Fruit fly (Drosophila melanogaster): ENCODE measurements around the gene qua.

qua gene

DNA sequence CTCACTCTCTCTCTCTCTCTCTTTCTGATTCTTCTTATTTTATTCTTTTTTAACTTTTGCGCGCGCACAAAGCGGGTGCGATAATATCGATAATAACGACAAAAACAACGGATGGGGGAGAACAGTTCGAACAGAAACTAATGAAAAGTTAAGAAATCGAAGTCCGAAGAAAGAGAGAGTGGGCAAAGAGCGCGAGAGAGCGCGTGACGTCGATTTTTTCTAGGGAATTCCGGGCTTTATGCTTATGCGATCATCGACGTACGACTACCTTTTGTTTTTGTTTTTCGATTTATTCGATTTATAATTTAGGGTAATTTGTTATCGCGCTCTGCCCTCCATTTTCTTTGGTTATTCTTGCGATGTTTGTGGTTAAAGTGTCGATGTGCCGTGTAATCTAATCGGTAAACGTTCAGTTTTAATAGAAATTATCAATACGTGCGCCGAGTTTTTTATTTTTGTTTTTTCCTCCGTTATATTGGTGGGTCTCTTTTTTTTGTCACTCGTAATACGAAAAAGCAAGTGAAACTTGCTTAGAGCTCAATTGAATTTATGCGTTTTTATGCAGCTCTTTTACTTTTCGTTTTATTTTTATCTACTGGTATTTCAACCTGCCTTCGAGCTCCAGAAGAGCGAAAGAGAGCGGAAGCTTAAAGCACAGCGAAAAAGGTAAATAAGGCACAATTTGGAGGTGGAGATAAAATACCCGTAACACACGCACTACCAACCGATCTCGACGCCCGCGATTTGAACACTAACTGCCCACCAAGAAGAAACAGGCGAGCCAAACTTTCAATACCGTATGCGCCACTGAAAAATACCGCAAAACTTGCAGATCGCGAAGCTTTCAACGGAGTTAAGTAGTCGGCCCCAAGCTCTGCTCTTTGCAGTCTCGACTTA is 47.2 kb downstream of the qua start, which contains the start of gene dl (continued):
- TF ChIP-seq ara (GFP tag; IDR thresholded peaks at IDR 0.05) = 0 out of 2 replicates have a peak, but pooled peaks have one; percentile 13
- TF ChIP-seq CG9727 (GFP tag; optimal IDR thresholded peaks at IDR 0.05) = no peak
- TF ChIP-seq CG4730 (GFP tag; IDR thresholded peaks at IDR 0.05) = no peak
- TF ChIP-seq abd-A (tag; optimal IDR thresholded peaks at IDR 0.05) = peak; percentile 69
- peak; percentile 27; the same call in 1 of the 2 replicates for TF ChIP-seq Rfx (GFP tag; IDR thresholded peaks at IDR 0.05)
- TF ChIP-seq Hr39 (optimal IDR thresholded peaks at IDR 0.05) = no peak
- peak; percentile 35; the same call in 1 of the 2 replicates for TF ChIP-seq Scr (GFP tag; IDR thresholded peaks at IDR 0.05; ENCODE audit: partially characterized antibody)
- TF ChIP-seq CG11247 (GFP tag; IDR thresholded peaks at IDR 0.05) = no peak
- no peak for TF ChIP-seq CG16779 (GFP tag; IDR thresholded peaks at IDR 0.05)
- TF ChIP-seq CG18619 (GFP tag; optimal IDR thresholded peaks at IDR 0.05) = no peak
- TF ChIP-seq sqz (GFP tag; optimal IDR thresholded peaks at IDR 0.05) = peak; percentile 10
- no peak for TF ChIP-seq Dfd (GFP tag; optimal IDR thresholded peaks at IDR 0.05)
- TF ChIP-seq Nf-YA (GFP tag; IDR thresholded peaks at IDR 0.05) = no peak
- TF ChIP-seq CG8089 (GFP tag; optimal IDR thresholded peaks at IDR 0.05) = no peak
- TF ChIP-seq Bdp1 (GFP tag; optimal IDR thresholded peaks at IDR 0.05) = no peak
- no peak for TF ChIP-seq Dip2 (GFP tag; IDR thresholded peaks at IDR 0.05)
- TF ChIP-seq lbe (GFP tag; optimal IDR thresholded peaks at IDR 0.05) = peak; percentile 1
- TF ChIP-seq Doc2 (GFP tag; IDR thresholded peaks at IDR 0.05) = no peak
- no peak for TF ChIP-seq CG10321 (GFP tag; IDR thresholded peaks at IDR 0.05)
- TF ChIP-seq CG8290 (GFP tag; optimal IDR thresholded peaks at IDR 0.05) = no peak
- peak in 1 of 2 experiments; percentile 57 for TF ChIP-seq CG8290 (tag; optimal IDR thresholded peaks at IDR 0.05)
- TF ChIP-seq hkb (optimal IDR thresholded peaks at IDR 0.05) = no peak
- peak; percentile 9; the same call in 1 of the 2 replicates for TF ChIP-seq hkb (GFP tag; IDR thresholded peaks at IDR 0.05)
- TF ChIP-seq Chrac-16 (GFP tag; optimal IDR thresholded peaks at IDR 0.05) = no peak
- TF ChIP-seq D19B (GFP tag; optimal IDR thresholded peaks at IDR 0.05) = peak; percentile 84
- TF ChIP-seq NC2β (GFP tag; optimal IDR thresholded peaks at IDR 0.05) = no peak
- no peak for TF ChIP-seq peb (GFP tag; IDR thresholded peaks at IDR 0.05)
- TF ChIP-seq CG2875 (GFP tag; optimal IDR thresholded peaks at IDR 0.05) = no peak
- no peak for TF ChIP-seq CG5245 (GFP tag; optimal IDR thresholded peaks at IDR 0.05)
- 0 out of 3 replicates have a peak, but pooled peaks have one; percentile 53 for TF ChIP-seq CG6175 (GFP tag; IDR thresholded peaks at IDR 0.05)
- TF ChIP-seq CG12299 (tag; optimal IDR thresholded peaks at IDR 0.05) = no peak
- TF ChIP-seq sob (GFP tag; IDR thresholded peaks at IDR 0.05) = no peak
- TF ChIP-seq ci (GFP tag; IDR thresholded peaks at IDR 0.05) = peak; percentile 53; the same call in 2 of the 3 replicates
- TF ChIP-seq CG12104 (GFP tag; optimal IDR thresholded peaks at IDR 0.05) = no peak
- TF ChIP-seq psq (GFP tag; optimal IDR thresholded peaks at IDR 0.05) = no peak
- TF ChIP-seq Pdp1 (GFP tag; optimal IDR thresholded peaks at IDR 0.05) = peak in 1 of 2 experiments; percentile 81
- TF ChIP-seq Atf6 (GFP tag; IDR thresholded peaks at IDR 0.05) = 0 out of 2 replicates have a peak, but pooled peaks have one; percentile 22
- peak; percentile 68 for TF ChIP-seq Drgx (GFP tag; IDR thresholded peaks at IDR 0.05)
- no peak for TF ChIP-seq dati (GFP tag; IDR thresholded peaks at IDR 0.05)
- peak; percentile 85 for TF ChIP-seq Med (GFP tag)
- peak; percentile 42 for TF ChIP-seq CG13624 (GFP tag; optimal IDR thresholded peaks at IDR 0.05)
- TF ChIP-seq mirr (GFP tag; optimal IDR thresholded peaks at IDR 0.05) = peak; percentile 21
- no peak for TF ChIP-seq pan (optimal IDR thresholded peaks at IDR 0.05)
- no peak for TF ChIP-seq pan (GFP tag; optimal IDR thresholded peaks at IDR 0.05 in 1 of 2, IDR thresholded peaks at IDR 0.05 in 1 of 2)
- no peak for TF ChIP-seq Max (GFP tag; optimal IDR thresholded peaks at IDR 0.05)
- TF ChIP-seq CG8388 (GFP tag; optimal IDR thresholded peaks at IDR 0.05) = no peak
- TF ChIP-seq gcm (GFP tag; optimal IDR thresholded peaks at IDR 0.05) = no peak
- TF ChIP-seq Ada2b (GFP tag; IDR thresholded peaks at IDR 0.05) = no peak
- TF ChIP-seq scrt (GFP tag; optimal IDR thresholded peaks at IDR 0.05) = no peak
- TF ChIP-seq CG9932 (GFP tag; IDR thresholded peaks at IDR 0.05) = peak; percentile 33; the same call in 1 of the 2 replicates
- peak; percentile 66 to 83 for TF ChIP-seq Trl (optimal IDR thresholded peaks at IDR 0.05)
- TF ChIP-seq Trl (GFP tag; optimal IDR thresholded peaks at IDR 0.05) = no peak
